Worm (Caenorhabditis elegans) whole organism, L4 larva: ENCODE measurements around the gene B0547.2.

Experiments
- aly-2 ChIP-seq: sonication (generic microtip); optimal IDR thresholded peaks from 2 replicates; lab custom pipeline; 2018; ENCODE audit warnings: missing biosample characterization, missing genetic modification characterization
- nhr-6 ChIP-seq: fragments of 150-350 bp; optimal IDR thresholded peaks from 2 replicates; lab custom pipeline; 2014; ENCODE audit warnings: missing biosample characterization, missing genetic modification characterization
- skn-1 ChIP-seq: fragments of 150-350 bp; optimal IDR thresholded peaks from 2 replicates; lab custom pipeline; 2014; ENCODE audit warnings: missing biosample characterization, missing genetic modification characterization

ce11 chrIV:5667191-5667590 is 21.4 kb downstream of the B0547.2 start:
- peak; percentile 64 for TF ChIP-seq nhr-6 (tag; lab: Kevin White, UChicago)
- no peak for TF ChIP-seq aly-2 (tag; lab: Kevin White, UChicago)
- TF ChIP-seq skn-1 (tag; lab: Kevin White, UChicago), result no peak
